Fruit fly (Drosophila melanogaster) whole organism, embryonic: ENCODE results near the gene Chpf.

ENCODE experiments used
- Adf1 ChIP-seq: fragments of 200-800 bp; sonication (Bioruptor generic); IDR thresholded peaks from 2 replicates; pipeline ENCODE4 v1.3.6; 2022; ENCODE audit warnings: missing biosample characterization, missing genetic modification characterization
- Awh ChIP-seq: fragments of 200-800 bp; sonication (Bioruptor generic); IDR thresholded peaks from 2 replicates; pipeline ENCODE4, ENCODE4 v1.3.6; 2022; ENCODE audit warnings: missing biosample characterization, missing genetic modification characterization
- Bgb ChIP-seq: fragments of 200-800 bp; sonication (Bioruptor generic); IDR thresholded peaks from 2 replicates; pipeline ENCODE4 v1.3.6; 2022; ENCODE audit warnings: missing biosample characterization, missing genetic modification characterization; ENCODE audit not compliant: partially characterized antibody
- CG10147 ChIP-seq: fragments of 200-800 bp; sonication (Bioruptor generic); optimal IDR thresholded peaks from 2 replicates; lab custom pipeline; 2019; ENCODE audit warnings: missing biosample characterization, mild to moderate bottlenecking, missing genetic modification characterization, moderate library complexity
- CG10654 ChIP-seq: fragments of 200-800 bp; sonication (Bioruptor generic); optimal IDR thresholded peaks from 2 replicates; lab custom pipeline; 2016; ENCODE audit warnings: missing biosample characterization, missing genetic modification characterization
- CG10979 ChIP-seq: fragments of 200-800 bp; sonication (Bioruptor generic); optimal IDR thresholded peaks from 2 replicates; lab custom pipeline; 2018; ENCODE audit warnings: missing biosample characterization, mild to moderate bottlenecking, missing genetic modification characterization, moderate library complexity
- CG12104 ChIP-seq: fragments of 200-800 bp; sonication (Bioruptor generic); optimal IDR thresholded peaks from 3 replicates; lab custom pipeline; 2016; ENCODE audit warnings: missing biosample characterization, missing genetic modification characterization
- CG12659 ChIP-seq: fragments of 200-800 bp; sonication (Bioruptor generic); optimal IDR thresholded peaks from 3 replicates; lab custom pipeline; 2017; ENCODE audit warnings: mild to moderate bottlenecking, missing biosample characterization, missing genetic modification reagents, missing genetic modification characterization
- CG12769 ChIP-seq: fragments of 200-800 bp; sonication (Bioruptor generic); optimal IDR thresholded peaks from 2 replicates; lab custom pipeline; 2019; ENCODE audit warnings: missing biosample characterization, mild to moderate bottlenecking, missing genetic modification characterization, moderate library complexity
- CG15601 ChIP-seq: fragments of 200-800 bp; sonication (Bioruptor generic); optimal IDR thresholded peaks from 3 replicates; lab custom pipeline; 2019; ENCODE audit warnings: missing biosample characterization, mild to moderate bottlenecking, missing genetic modification characterization, moderate library complexity
- CG16863 ChIP-seq: fragments of 200-800 bp; sonication (Bioruptor generic); optimal IDR thresholded peaks from 3 replicates; lab custom pipeline; 2016; ENCODE audit warnings: missing biosample characterization, missing genetic modification characterization
- CG17186 ChIP-seq: fragments of 200-800 bp; sonication (Bioruptor generic); optimal IDR thresholded peaks from 3 replicates; lab custom pipeline; 2017; ENCODE audit warnings: missing biosample characterization, missing genetic modification reagents, missing genetic modification characterization
- CG17912 ChIP-seq: fragments of 200-800 bp; sonication (Bioruptor generic); optimal IDR thresholded peaks from 2 replicates; lab custom pipeline; 2018; ENCODE audit warnings: missing biosample characterization, mild to moderate bottlenecking, missing genetic modification characterization
- CG33213 ChIP-seq: fragments of 200-800 bp; sonication (Bioruptor generic); optimal IDR thresholded peaks from 3 replicates; lab custom pipeline; 2016; ENCODE audit warnings: missing biosample characterization, missing genetic modification characterization
- CG34376 ChIP-seq: fragments of 200-800 bp; sonication (Bioruptor generic); optimal IDR thresholded peaks from 2 replicates; lab custom pipeline; 2018; ENCODE audit warnings: missing biosample characterization, mild to moderate bottlenecking, missing genetic modification characterization
- CG42726 ChIP-seq: fragments of 200-800 bp; sonication (Bioruptor generic); IDR thresholded peaks from 2 replicates; pipeline ENCODE4 v1.3.6; 2022; ENCODE audit warnings: missing biosample characterization, missing genetic modification characterization; ENCODE audit not compliant: partially characterized antibody
- CG7839 ChIP-seq: fragments of 200-800 bp; sonication (Bioruptor generic); optimal IDR thresholded peaks from 3 replicates; lab custom pipeline; 2018; ENCODE audit warnings: missing biosample characterization, mild to moderate bottlenecking, missing genetic modification characterization, moderate library complexity
- CG8478 ChIP-seq: fragments of >200 bp; optimal IDR thresholded peaks from 2 replicates; lab custom pipeline; 2018
- Chrac-16 ChIP-seq: fragments of 200-800 bp; sonication (Bioruptor generic); optimal IDR thresholded peaks from 3 replicates; lab custom pipeline; 2016; ENCODE audit warnings: missing biosample characterization, missing genetic modification characterization
- Doc3 ChIP-seq: fragments of 200-800 bp; sonication (Bioruptor generic); IDR thresholded peaks from 3 replicates; pipeline ENCODE4 v1.3.6; 2022; ENCODE audit warnings: missing biosample characterization, missing genetic modification characterization; ENCODE audit not compliant: partially characterized antibody
- Ets65A ChIP-seq: fragments of 200-800 bp; sonication (Bioruptor generic); peaks from one replicate; lab custom pipeline; 2016; ENCODE audit warnings: missing biosample characterization, missing genetic modification characterization
- Hr78 ChIP-seq, 2 experiments: fragments of 200-800 bp in 1 of 2; fragments of >200 bp in 1 of 2; sonication (Bioruptor generic) in 1 of 2; optimal IDR thresholded peaks; 2 replicates each; lab custom pipeline; 2017 to 2019; ENCODE audit warnings: missing biosample characterization in 2 of 2, missing genetic modification characterization in 2 of 2, mild to moderate bottlenecking in 1 of 2, moderate library complexity in 1 of 2
- MTF-1 ChIP-seq: fragments of 200-800 bp; sonication (Bioruptor generic); optimal IDR thresholded peaks from 2 replicates; lab custom pipeline; 2018; ENCODE audit warnings: missing biosample characterization, mild to moderate bottlenecking, missing genetic modification characterization, borderline replicate concordance
- Mes4 ChIP-seq: fragments of 200-800 bp; sonication (Bioruptor generic); optimal IDR thresholded peaks from 2 replicates; lab custom pipeline; 2016; ENCODE audit warnings: missing biosample characterization, missing genetic modification characterization
- Nf-YB ChIP-seq: fragments of 200-800 bp; sonication (Bioruptor generic); optimal IDR thresholded peaks from 3 replicates; lab custom pipeline; 2019; ENCODE audit warnings: missing biosample characterization, mild to moderate bottlenecking, missing genetic modification characterization, moderate library complexity
- Pdp1 ChIP-seq, 2 experiments: fragments of 200-800 bp; sonication (Bioruptor generic); optimal IDR thresholded peaks; 3 replicates each; lab custom pipeline; 2016; ENCODE audit warnings: missing biosample characterization in 2 of 2, missing genetic modification characterization in 2 of 2, mild to moderate bottlenecking in 1 of 2, moderate library complexity in 1 of 2
- YL-1 ChIP-seq: fragments of 200-800 bp; sonication (Bioruptor generic); optimal IDR thresholded peaks from 3 replicates; lab custom pipeline; 2017; ENCODE audit warnings: missing biosample characterization, mild to moderate bottlenecking, missing genetic modification characterization
- crc ChIP-seq: fragments of 200-800 bp; sonication (Bioruptor generic); optimal IDR thresholded peaks from 2 replicates; lab custom pipeline; 2016; ENCODE audit warnings: missing biosample characterization, missing genetic modification characterization
- fu2 ChIP-seq: fragments of 200-800 bp; sonication (Bioruptor generic); optimal IDR thresholded peaks from 2 replicates; lab custom pipeline; 2016; ENCODE audit warnings: missing biosample characterization, missing genetic modification characterization
- gem ChIP-seq: fragments of 200-800 bp; sonication (Bioruptor generic); optimal IDR thresholded peaks from 2 replicates; lab custom pipeline; 2019; ENCODE audit warnings: missing biosample characterization, mild to moderate bottlenecking, missing genetic modification characterization, moderate library complexity
- gsb-n ChIP-seq: fragments of 200-800 bp; sonication (Bioruptor generic); optimal IDR thresholded peaks from 3 replicates; lab custom pipeline; 2018; ENCODE audit warnings: missing biosample characterization, mild to moderate bottlenecking, missing genetic modification characterization
- gt ChIP-seq: fragments of 200-800 bp; sonication (Bioruptor generic); IDR thresholded peaks from 2 replicates; pipeline ENCODE4 v1.3.6; 2022; ENCODE audit warnings: missing biosample characterization, missing genetic modification characterization
- jing ChIP-seq: fragments of 200-800 bp; sonication (Bioruptor generic); optimal IDR thresholded peaks from 2 replicates; lab custom pipeline; 2018; ENCODE audit warnings: missing biosample characterization, mild to moderate bottlenecking, missing genetic modification characterization
- jumu ChIP-seq: fragments of 200-800 bp; sonication (Bioruptor generic); optimal IDR thresholded peaks from 3 replicates; lab custom pipeline; 2016; ENCODE audit warnings: missing biosample characterization, missing genetic modification characterization
- klu ChIP-seq: fragments of 200-800 bp; sonication (Bioruptor generic); IDR thresholded peaks from 2 replicates; pipeline ENCODE4 v1.3.6; 2022; ENCODE audit warnings: missing biosample characterization, missing genetic modification characterization
- knrl ChIP-seq: fragments of 200-800 bp; sonication (Bioruptor generic); IDR thresholded peaks from 3 replicates; pipeline ENCODE4 v1.3.6; 2022; ENCODE audit warnings: missing biosample characterization, missing genetic modification characterization; ENCODE audit not compliant: partially characterized antibody
- nau ChIP-seq: fragments of 200-800 bp; sonication (Bioruptor generic); optimal IDR thresholded peaks from 3 replicates; lab custom pipeline; 2017; ENCODE audit warnings: missing biosample characterization, mild to moderate bottlenecking, missing genetic modification characterization, missing genetic modification reagents
- otp ChIP-seq: fragments of 200-800 bp; sonication (Bioruptor generic); IDR thresholded peaks from 3 replicates; pipeline ENCODE4, ENCODE4 v1.3.6; 2022; ENCODE audit warnings: missing biosample characterization, missing genetic modification characterization
- pnt ChIP-seq: fragments of 200-800 bp; sonication (Bioruptor generic); optimal IDR thresholded peaks from 3 replicates; lab custom pipeline; 2016; ENCODE audit warnings: missing biosample characterization, missing genetic modification characterization
- pzg ChIP-seq: fragments of 200-800 bp; sonication (Bioruptor generic); optimal IDR thresholded peaks from 3 replicates; lab custom pipeline; 2018; ENCODE audit warnings: missing biosample characterization, mild to moderate bottlenecking, missing genetic modification characterization, moderate library complexity
- run ChIP-seq: fragments of 200-800 bp; sonication (Bioruptor generic); optimal IDR thresholded peaks from 3 replicates; lab custom pipeline; 2018; ENCODE audit warnings: missing biosample characterization, mild to moderate bottlenecking, missing genetic modification characterization
- sens ChIP-seq: fragments of 200-800 bp; sonication (Bioruptor generic); peaks from one replicate; lab custom pipeline; 2016; ENCODE audit warnings: missing biosample characterization, missing genetic modification characterization
- ssp ChIP-seq: fragments of 200-800 bp; sonication (Bioruptor generic); IDR thresholded peaks from 2 replicates; pipeline ENCODE4 v1.3.6; 2022; ENCODE audit warnings: missing biosample characterization, missing genetic modification characterization
- stwl ChIP-seq: fragments of 200-800 bp; sonication (Bioruptor generic); optimal IDR thresholded peaks from 3 replicates; lab custom pipeline; 2018; ENCODE audit warnings: missing biosample characterization, mild to moderate bottlenecking, missing genetic modification characterization, moderate library complexity
- tna ChIP-seq: fragments of 200-800 bp; sonication (Bioruptor generic); IDR thresholded peaks from 2 replicates; pipeline ENCODE4 v1.3.6; 2022; ENCODE audit warnings: missing biosample characterization, missing genetic modification characterization; ENCODE audit not compliant: partially characterized antibody
- toy ChIP-seq: fragments of 200-800 bp; sonication (Bioruptor generic); IDR thresholded peaks from 2 replicates; pipeline ENCODE4 v1.3.6; 2022; ENCODE audit warnings: missing biosample characterization, missing genetic modification characterization
- trh ChIP-seq: fragments of 200-800 bp; sonication (Bioruptor generic); optimal IDR thresholded peaks from 2 replicates; lab custom pipeline; 2016; ENCODE audit warnings: missing biosample characterization, missing genetic modification characterization
- ttk ChIP-seq: fragments of 200-800 bp; sonication (Bioruptor generic); IDR thresholded peaks from 2 replicates; pipeline ENCODE4 v2.1.2; 2022; ENCODE audit warnings: missing biosample characterization, missing genetic modification characterization
- zen2 ChIP-seq: fragments of 200-800 bp; sonication (Bioruptor generic); IDR thresholded peaks from 3 replicates; pipeline ENCODE4 v1.3.6; 2022; ENCODE audit warnings: missing biosample characterization, missing genetic modification characterization; ENCODE audit not compliant: partially characterized antibody

The Chpf gene

DNA sequence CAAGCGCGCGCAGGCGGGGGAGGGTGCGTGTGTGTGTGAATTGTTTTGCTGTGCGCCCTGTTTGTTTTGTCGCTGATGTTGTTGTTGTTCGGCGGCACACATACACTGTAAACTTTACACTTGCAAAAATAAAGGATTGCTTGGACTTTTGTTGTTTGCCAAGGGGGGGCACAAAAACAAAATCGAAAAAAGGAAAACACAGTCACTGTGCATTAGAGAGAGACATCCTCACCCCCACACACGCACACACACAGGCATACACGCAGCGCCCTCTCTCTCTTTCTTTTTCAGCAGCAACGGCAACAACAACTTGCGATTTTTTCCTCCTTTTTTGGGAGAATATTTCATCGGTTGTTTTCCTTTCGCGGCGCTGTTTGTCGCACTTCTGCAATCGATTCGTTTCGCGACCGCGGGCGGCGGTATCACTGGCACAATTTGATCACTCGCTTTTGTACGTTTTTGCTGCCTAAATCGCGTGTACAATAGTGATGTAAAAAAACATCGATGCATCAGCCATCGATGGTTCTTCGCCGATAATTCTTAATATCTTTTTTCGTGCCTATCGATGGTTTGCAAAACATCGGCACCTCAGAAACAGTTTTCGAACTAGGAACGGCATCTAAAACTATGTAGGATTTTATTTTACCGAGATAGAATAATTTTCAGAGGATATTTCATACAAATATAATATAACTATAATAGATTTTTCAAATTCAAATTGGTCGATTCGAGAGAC lies 22.2 kb downstream of the Chpf start, which contains the start of gene hep (continued):
- no peak for TF ChIP-seq pnt (GFP tag; lab: Kevin White, UChicago)
- TF ChIP-seq otp (GFP tag; lab: Robert Waterston, UW), result no peak
- no peak for TF ChIP-seq gt (GFP tag; lab: Robert Waterston, UW)
- TF ChIP-seq Hr78 (GFP tag; optimal IDR thresholded peaks at IDR 0.05; lab: Kevin White, UChicago), result no peak
- peak; percentile 13 for TF ChIP-seq CG12659
- no peak for TF ChIP-seq ttk (GFP tag; lab: Robert Waterston, UW)
- peak; percentile 54 for TF ChIP-seq Ets65A (GFP tag; lab: Kevin White, UChicago)
- TF ChIP-seq CG7839 (tag; lab: Kevin White, UChicago), result no peak
- TF ChIP-seq stwl (tag; lab: Kevin White, UChicago), result no peak
- peak; percentile 8 for TF ChIP-seq nau
- peak; percentile 87 for TF ChIP-seq CG8478 (lab: Kevin White, UChicago)
- no peak for TF ChIP-seq gem (tag; lab: Kevin White, UChicago)
- TF ChIP-seq CG12769, result peak; percentile 2
- no peak for TF ChIP-seq MTF-1 (GFP tag; lab: Kevin White, UChicago)
- peak; percentile 86 for TF ChIP-seq knrl (GFP tag; lab: Robert Waterston, UW)
- TF ChIP-seq toy, result no peak
- TF ChIP-seq pzg, result peak; percentile 36
- TF ChIP-seq Mes4 (GFP tag; lab: Kevin White, UChicago), result no peak
- no peak for TF ChIP-seq jumu
- TF ChIP-seq Bgb, result peak; percentile 86
- no peak for TF ChIP-seq CG16863 (GFP tag; lab: Kevin White, UChicago)
- 0 out of 2 replicates have a peak, but pooled peaks have one; percentile 29 for TF ChIP-seq Adf1
- no peak for TF ChIP-seq gsb-n (tag; lab: Kevin White, UChicago)
- TF ChIP-seq Pdp1 (GFP tag; optimal IDR thresholded peaks at IDR 0.05; lab: Kevin White, UChicago), result peak in 1 of 2 experiments; percentile 29
- TF ChIP-seq Nf-YB, result no peak
- no peak for TF ChIP-seq CG12104
- TF ChIP-seq ssp (GFP tag; lab: Robert Waterston, UW), result no peak
- TF ChIP-seq CG33213, result no peak
- no peak for TF ChIP-seq crc (GFP tag; lab: Kevin White, UChicago)
- no peak for TF ChIP-seq CG10147 (GFP tag; lab: Kevin White, UChicago)
- TF ChIP-seq run (tag; lab: Kevin White, UChicago), result no peak
- TF ChIP-seq trh (GFP tag; lab: Kevin White, UChicago), result no peak
- TF ChIP-seq YL-1, result no peak
- TF ChIP-seq jing (GFP tag; lab: Kevin White, UChicago), result no peak
- no peak for TF ChIP-seq CG10654 (GFP tag; lab: Kevin White, UChicago)
- no peak for TF ChIP-seq Awh
- peak; percentile 74 for TF ChIP-seq zen2
- TF ChIP-seq klu (GFP tag; lab: Robert Waterston, UW), result peak; percentile 56; the same call in 1 of the 2 replicates
- TF ChIP-seq CG15601 (tag; lab: Kevin White, UChicago), result no peak
- TF ChIP-seq Doc3 (GFP tag; lab: Robert Waterston, UW), result peak; percentile 65
- TF ChIP-seq Chrac-16, result no peak
- no peak for TF ChIP-seq fu2 (GFP tag; lab: Kevin White, UChicago)
- TF ChIP-seq CG17186 (GFP tag; lab: Kevin White, UChicago), result no peak
- no peak for TF ChIP-seq CG34376 (GFP tag; lab: Kevin White, UChicago)
- TF ChIP-seq CG17912, result no peak
- TF ChIP-seq sens (GFP tag; lab: Kevin White, UChicago), result peak; percentile 58
- no peak for TF ChIP-seq CG10979 (tag; lab: Kevin White, UChicago)
- peak; percentile 90 for TF ChIP-seq CG42726 (GFP tag; lab: Robert Waterston, UW)
- TF ChIP-seq tna, result peak; percentile 81
